Worm (Caenorhabditis elegans) whole organism, L3 larva: ENCODE measurements around the gene M01G5.1.

Source experiments
- R02D3.7 ChIP-seq: fragments of 150-350 bp; optimal IDR thresholded peaks from 2 replicates; lab custom pipeline; 2014; ENCODE audit warnings: missing biosample characterization, missing genetic modification characterization
- ZK546.5 ChIP-seq: sonication (generic microtip); optimal IDR thresholded peaks from 2 replicates; lab custom pipeline; 2017; ENCODE audit warnings: missing biosample characterization, missing genetic modification characterization
- ama-1 ChIP-seq: fragments of 150-350 bp; optimal IDR thresholded peaks from 2 replicates; lab custom pipeline; 2018
- ceh-16 ChIP-seq: sonication (generic microtip); optimal IDR thresholded peaks from 2 replicates; lab custom pipeline; 2017; ENCODE audit warnings: missing biosample characterization, missing genetic modification characterization
- ceh-28 ChIP-seq: fragments of 150-350 bp; optimal IDR thresholded peaks from 2 replicates; lab custom pipeline; 2014; ENCODE audit warnings: missing biosample characterization, missing genetic modification reagents, missing genetic modification characterization
- ceh-9 ChIP-seq: sonication (generic microtip); optimal IDR thresholded peaks from 2 replicates; lab custom pipeline; 2018; ENCODE audit warnings: missing biosample characterization, missing genetic modification characterization
- elt-2 ChIP-seq: sonication (generic microtip); optimal IDR thresholded peaks from 2 replicates; lab custom pipeline; 2016; ENCODE audit warnings: missing genetic modification reagents, mild to moderate bottlenecking, missing genetic modification characterization, missing compliant biosample characterization
- elt-3 ChIP-seq, 3 experiments: fragments of 150-350 bp in 1 of 3; sonication (generic microtip) in 2 of 3; optimal IDR thresholded peaks; 2 replicates in 2 of 3; 4 replicates in 1 of 3; lab custom pipeline; 2014 to 2017; ENCODE audit warnings: missing biosample characterization in 3 of 3, missing genetic modification characterization in 3 of 3
- eor-1 ChIP-seq, 2 experiments: fragments of 150-350 bp; optimal IDR thresholded peaks; 2 replicates each; lab custom pipeline; 2014 to 2018; ENCODE audit warnings: missing biosample characterization in 2 of 2, missing genetic modification characterization in 2 of 2
- fkh-10 ChIP-seq: sonication (generic microtip); optimal IDR thresholded peaks from 2 replicates; lab custom pipeline; 2017; ENCODE audit warnings: missing biosample characterization, missing genetic modification reagents, missing genetic modification characterization
- hmg-11 ChIP-seq: sonication (generic microtip); optimal IDR thresholded peaks from 2 replicates; lab custom pipeline; 2016; ENCODE audit warnings: missing genetic modification characterization, missing compliant biosample characterization
- jun-1 ChIP-seq: fragments of 150-350 bp; optimal IDR thresholded peaks from 2 replicates; lab custom pipeline; 2014; ENCODE audit warnings: missing biosample characterization, missing genetic modification reagents, missing genetic modification characterization
- lin-15B ChIP-seq: fragments of 150-350 bp; optimal IDR thresholded peaks from 2 replicates; lab custom pipeline; 2014; ENCODE audit warnings: missing biosample characterization, missing genetic modification characterization
- lin-39 ChIP-seq: fragments of 150-350 bp; optimal IDR thresholded peaks from 2 replicates; lab custom pipeline; 2018; ENCODE audit warnings: missing biosample characterization, missing genetic modification reagents, missing genetic modification characterization
- mml-1 ChIP-seq: fragments of 150-350 bp; sonication (generic microtip); optimal IDR thresholded peaks from 3 replicates; lab custom pipeline; 2014; ENCODE audit warnings: missing biosample characterization, missing genetic modification characterization
- nfya-1 ChIP-seq: sonication (generic microtip); optimal IDR thresholded peaks from 2 replicates; lab custom pipeline; 2017; ENCODE audit warnings: missing genetic modification characterization, mild to moderate bottlenecking, missing compliant biosample characterization, antibody characterized with exemption, moderate library complexity; ENCODE audit not compliant: insufficient read depth
- nhr-12 ChIP-seq: fragments of 150-350 bp; optimal IDR thresholded peaks from 2 replicates; lab custom pipeline; 2014; ENCODE audit warnings: missing biosample characterization, missing genetic modification characterization
- nhr-23 ChIP-seq: fragments of 150-350 bp; optimal IDR thresholded peaks from 2 replicates; lab custom pipeline; 2014; ENCODE audit warnings: missing biosample characterization, missing genetic modification reagents, missing genetic modification characterization
- nhr-237 ChIP-seq: fragments of 150-350 bp; optimal IDR thresholded peaks from 2 replicates; lab custom pipeline; 2014; ENCODE audit warnings: missing biosample characterization, missing genetic modification characterization
- nhr-28 ChIP-seq: fragments of 150-350 bp; optimal IDR thresholded peaks from 2 replicates; lab custom pipeline; 2014; ENCODE audit warnings: missing biosample characterization, missing genetic modification characterization
- nhr-67 ChIP-seq: fragments of 150-350 bp; optimal IDR thresholded peaks from 2 replicates; lab custom pipeline; 2014; ENCODE audit warnings: missing biosample characterization, missing genetic modification characterization
- nhr-76 ChIP-seq: fragments of 150-350 bp; sonication (generic microtip); optimal IDR thresholded peaks from 5 replicates; lab custom pipeline; 2014; ENCODE audit warnings: missing biosample characterization, missing genetic modification characterization
- nhr-77 ChIP-seq: fragments of 150-350 bp; optimal IDR thresholded peaks from 2 replicates; lab custom pipeline; 2014; ENCODE audit warnings: missing biosample characterization, missing genetic modification characterization
- pha-4 ChIP-seq: fragments of 150-350 bp; optimal IDR thresholded peaks from 2 replicates; lab custom pipeline; 2014; ENCODE audit warnings: missing biosample characterization, missing genetic modification reagents, missing genetic modification characterization
- sea-2 ChIP-seq: fragments of 150-350 bp; sonication (generic microtip); optimal IDR thresholded peaks from 4 replicates; lab custom pipeline; 2014; ENCODE audit warnings: missing biosample characterization, missing genetic modification reagents, missing genetic modification characterization
- skn-1 ChIP-seq: fragments of 150-350 bp; optimal IDR thresholded peaks from 2 replicates; lab custom pipeline; 2014; ENCODE audit warnings: missing biosample characterization, missing genetic modification characterization
- tbx-2 ChIP-seq: sonication (generic microtip); optimal IDR thresholded peaks from 2 replicates; lab custom pipeline; 2016; ENCODE audit warnings: mild to moderate bottlenecking, missing genetic modification characterization, missing compliant biosample characterization
- unc-39 ChIP-seq: sonication (generic microtip); optimal IDR thresholded peaks from 4 replicates; lab custom pipeline; 2017; ENCODE audit warnings: missing biosample characterization, missing genetic modification characterization
- unc-62 ChIP-seq: fragments of 150-350 bp; sonication (generic microtip); optimal IDR thresholded peaks from 4 replicates; lab custom pipeline; 2014; ENCODE audit warnings: missing biosample characterization, missing genetic modification reagents, missing genetic modification characterization
- ztf-11 ChIP-seq: fragments of 150-350 bp; optimal IDR thresholded peaks from 2 replicates; lab custom pipeline; 2014; ENCODE audit warnings: missing biosample characterization, missing genetic modification characterization

M01G5.1 gene

DNA sequence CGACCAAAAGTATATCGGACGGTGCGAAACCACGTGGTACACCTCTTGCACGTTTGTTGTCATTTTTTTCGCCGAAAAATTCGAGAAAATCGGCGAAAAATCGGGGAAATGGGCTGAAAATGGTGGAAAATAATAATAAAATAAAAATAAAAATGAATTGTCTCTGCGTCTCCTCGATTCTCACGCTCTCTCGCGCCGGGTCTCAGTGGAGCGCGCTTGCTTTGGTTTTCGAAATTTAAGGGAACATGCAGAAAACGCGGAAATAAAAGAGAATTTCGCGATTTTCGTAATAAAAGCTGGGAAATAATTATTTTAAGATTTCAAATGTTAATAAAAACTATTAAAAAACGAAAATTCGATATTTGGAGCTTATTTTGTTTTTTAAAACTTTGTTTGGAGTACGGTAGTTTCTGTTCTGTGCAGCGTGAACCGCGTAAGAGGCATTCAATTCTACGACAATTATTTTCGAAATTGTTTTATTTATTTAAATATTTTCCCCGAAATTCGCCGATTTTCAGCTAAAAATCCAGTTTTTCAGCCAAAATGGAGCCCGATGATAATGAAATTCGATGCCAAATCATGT, at the start of gene M01G5.1, which contains the start of gene ave-1:
Gene M01G5.1, plus strand, starts transcription at position 539 of the 583 bp plus-strand sequence.
Gene ave-1, minus strand, starts transcription at position 113 of the 583 bp plus-strand sequence.
- peak; percentile 69 for TF ChIP-seq hmg-11 (tag; lab: Kevin White, UChicago)
- TF ChIP-seq unc-39 (tag; lab: Kevin White, UChicago), result no peak
- peak; percentile 56 for TF ChIP-seq pha-4
- peak; percentile 18 for TF ChIP-seq nhr-23 (tag; lab: Kevin White, UChicago)
- peak; percentile 49 for TF ChIP-seq nfya-1 (tag; lab: Kevin White, UChicago)
- TF ChIP-seq lin-15B (tag; lab: Kevin White, UChicago), result peak; percentile 75
- TF ChIP-seq fkh-10 (GFP tag; lab: Kevin White, UChicago), result no peak

DNA sequence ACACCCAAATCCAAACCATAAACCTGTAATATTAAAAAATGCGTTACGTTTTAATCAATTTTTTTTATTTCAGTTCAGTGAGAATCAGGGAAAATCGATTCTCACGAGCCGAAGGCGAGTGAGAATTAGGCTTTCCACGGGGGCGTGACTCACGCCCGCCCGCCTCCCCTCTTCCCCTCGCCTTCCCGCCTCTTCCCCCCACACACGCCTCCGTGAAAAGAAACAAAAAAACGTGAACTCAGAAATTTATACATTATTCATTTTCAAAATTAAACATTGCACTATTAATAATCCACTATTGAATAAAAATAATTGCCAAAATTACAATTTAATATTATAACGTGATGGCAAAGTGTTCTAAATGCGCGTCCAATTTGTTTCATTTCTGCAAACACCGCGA, 49.5 kb upstream of the M01G5.1 start:
- TF ChIP-seq lin-15B (tag; lab: Kevin White, UChicago), result no peak
- no peak for TF ChIP-seq ama-1
- TF ChIP-seq elt-2 (tag; lab: Kevin White, UChicago), result no peak
- TF ChIP-seq nfya-1 (tag; lab: Kevin White, UChicago), result no peak
- no peak for TF ChIP-seq nhr-76 (tag; lab: Kevin White, UChicago)
- no peak for TF ChIP-seq ceh-28 (tag; lab: Kevin White, UChicago)
- no peak for TF ChIP-seq nhr-28 (tag; lab: Kevin White, UChicago)
- no peak for TF ChIP-seq ceh-9 (tag; lab: Kevin White, UChicago)
- TF ChIP-seq sea-2 (GFP tag; lab: Kevin White, UChicago), result no peak
- no peak for TF ChIP-seq lin-39 (tag; lab: Kevin White, UChicago)
- TF ChIP-seq nhr-237 (tag; lab: Kevin White, UChicago), result no peak

DNA sequence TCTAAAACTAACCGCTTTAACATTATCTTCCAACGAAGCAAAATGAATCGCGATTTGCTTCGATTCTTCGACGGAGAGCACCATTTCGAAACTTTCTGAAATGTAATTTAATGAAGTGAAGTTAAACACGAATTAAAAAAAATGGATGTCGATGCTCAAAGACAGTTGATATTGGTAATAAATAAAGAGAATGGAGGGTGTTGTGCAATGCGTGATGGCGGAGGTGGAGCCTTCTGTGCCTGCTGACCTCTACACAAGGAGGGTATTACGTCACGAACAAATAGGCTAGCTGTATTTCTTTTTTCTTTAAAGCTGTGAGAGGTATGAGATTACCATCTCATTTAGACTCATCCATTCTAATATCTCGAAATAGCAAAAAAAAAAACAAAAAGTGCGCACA, 40.5 kb upstream of the M01G5.1 start, which contains the start of gene Y82E9BR.17:
Gene Y82E9BR.17, minus strand, starts transcription at position 101 of the 400 bp plus-strand sequence.
- TF ChIP-seq jun-1 (tag; lab: Kevin White, UChicago) (no peak), elt-3 (tag; optimal IDR thresholded peaks at IDR 0.05; lab: Kevin White, UChicago) (no peak), nhr-28 (tag; lab: Kevin White, UChicago) (no peak), skn-1 (no peak), nhr-237 (tag; lab: Kevin White, UChicago) (no peak), lin-15B (tag; lab: Kevin White, UChicago) (no peak), nhr-12 (tag; lab: Kevin White, UChicago) (no peak), ama-1 (no peak), eor-1 (tag; optimal IDR thresholded peaks at IDR 0.05; lab: Kevin White, UChicago) (no peak), ceh-9 (tag; lab: Kevin White, UChicago) (no peak)

DNA sequence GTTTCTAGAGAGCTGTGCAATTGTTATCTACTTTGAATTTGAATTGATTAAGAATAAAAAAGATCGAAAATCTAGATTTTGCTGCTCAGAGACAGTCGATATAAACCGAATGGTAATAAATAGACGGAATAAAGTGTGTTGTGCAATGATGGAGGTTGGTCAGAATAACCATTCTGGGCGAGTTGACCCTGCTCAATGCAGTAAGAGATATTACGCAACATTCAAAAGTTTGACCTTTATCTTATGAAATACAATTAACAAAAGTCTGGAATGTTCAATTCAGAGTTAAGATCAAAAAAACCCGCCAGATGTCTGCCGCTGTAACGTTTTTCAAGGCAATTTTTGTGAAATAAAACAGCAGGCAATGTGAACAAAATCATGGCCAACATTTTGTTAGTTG, 39.3 kb upstream of the M01G5.1 start:
- TF ChIP-seq eor-1 (tag; optimal IDR thresholded peaks at IDR 0.05; lab: Kevin White, UChicago) (no peak), unc-62 (GFP tag; lab: Kevin White, UChicago) (no peak), ceh-16 (tag; lab: Kevin White, UChicago) (no peak), R02D3.7 (no peak), sea-2 (GFP tag; lab: Kevin White, UChicago) (no peak), lin-39 (tag; lab: Kevin White, UChicago) (no peak), tbx-2 (tag; lab: Kevin White, UChicago) (no peak), fkh-10 (GFP tag; lab: Kevin White, UChicago) (no peak), mml-1 (tag; lab: Kevin White, UChicago) (no peak), unc-39 (tag; lab: Kevin White, UChicago) (no peak), ceh-9 (tag; lab: Kevin White, UChicago) (no peak), ztf-11 (no peak)
- TF ChIP-seq, all 47 proteins: peak for 0

DNA sequence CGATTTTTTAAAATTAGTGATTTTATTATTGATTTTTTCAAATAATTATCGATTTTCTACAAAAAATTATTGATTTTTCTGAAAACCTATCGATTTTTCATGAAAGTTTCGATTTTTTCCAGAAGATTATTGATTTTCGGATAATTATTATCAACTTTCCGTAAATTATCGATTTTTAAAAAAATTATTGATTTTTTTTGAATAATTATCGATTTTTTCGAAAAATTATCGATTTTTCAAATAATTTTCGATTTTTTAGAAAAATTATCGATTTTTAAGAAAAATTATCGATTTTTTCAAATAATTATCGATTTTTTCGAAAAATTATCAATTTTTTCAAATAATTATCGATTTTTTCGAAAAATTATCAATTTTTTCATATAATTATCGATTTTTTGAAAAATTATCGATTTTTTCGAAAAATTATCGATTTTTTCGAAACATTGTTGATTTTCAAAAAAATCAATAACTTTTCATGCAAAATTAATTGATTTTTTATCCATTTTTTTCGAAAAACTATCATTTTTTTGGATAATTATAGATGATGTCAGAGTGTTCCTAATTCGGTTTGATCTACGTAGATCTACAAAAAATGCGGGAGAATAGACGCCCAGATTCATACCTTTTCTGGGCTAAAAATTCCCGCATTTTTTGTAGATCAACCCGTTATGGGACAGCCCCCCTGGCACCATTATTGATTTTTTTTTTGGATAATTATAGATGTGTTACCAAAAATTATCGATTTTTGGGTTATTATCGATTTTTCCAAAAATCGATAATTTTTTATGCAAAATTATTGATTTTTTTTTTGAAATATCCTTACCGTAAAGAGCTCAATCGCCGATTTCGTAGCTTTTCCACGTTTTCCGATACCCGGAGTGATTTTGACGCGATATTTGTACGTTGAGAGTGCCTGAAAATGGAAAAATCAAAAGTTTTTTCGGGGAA, 27.6 kb upstream of the M01G5.1 start:
- TF ChIP-seq nhr-77 (tag; lab: Kevin White, UChicago), result no peak
- TF ChIP-seq nhr-67 (tag; lab: Kevin White, UChicago), result no peak
- TF ChIP-seq ZK546.5 (tag; lab: Kevin White, UChicago), result no peak
- peak; percentile 97 for TF ChIP-seq ceh-28 (tag; lab: Kevin White, UChicago)
- TF ChIP-seq jun-1 (tag; lab: Kevin White, UChicago), result no peak
